Worm (Caenorhabditis elegans): ENCODE results near the gene dpf-6.

- TF ChIP-seq cebp-1 (GFP tag; IDR thresholded peaks at IDR 0.05) (no peak), cebp-1 (tag; optimal IDR thresholded peaks at IDR 0.05) (no peak), lag-1 (GFP tag; IDR thresholded peaks at IDR 0.05) (no peak), snpc-4 (GFP tag; optimal IDR thresholded peaks at IDR 0.05) (no peak), snpc-4 (tag; optimal IDR thresholded peaks at IDR 0.05) (no peak), K11D2.4 (GFP tag; IDR thresholded peaks at IDR 0.05) (no peak), pbrm-1 (GFP tag; IDR thresholded peaks at IDR 0.05) (no peak), mes-4 (tag; optimal IDR thresholded peaks at IDR 0.05) (no peak), rcor-1 (GFP tag; IDR thresholded peaks at IDR 0.05) (no peak), unc-62 (GFP tag; optimal IDR thresholded peaks at IDR 0.05) (no peak), bed-2 (GFP tag; IDR thresholded peaks at IDR 0.05) (no peak), let-526 (GFP tag; IDR thresholded peaks at IDR 0.05) (no peak), Y56A3A.18 (GFP tag; IDR thresholded peaks at IDR 0.05) (no peak), ceh-91 (GFP tag; IDR thresholded peaks at IDR 0.05) (no peak)
Observed at ce11 chrIII:8045734-8046133, 7.7 kb downstream of the dpf-6 start, which contains the start of gene K12H4.3.
